Worm (Caenorhabditis elegans) whole organism, L3 larva: ENCODE results near the gene gln-2.

Experiments used
- ceh-9 ChIP-seq: sonication (generic microtip); optimal IDR thresholded peaks from 2 replicates; lab custom pipeline; 2018; ENCODE audit warnings: missing biosample characterization, missing genetic modification characterization
- nhr-237 ChIP-seq: fragments of 150-350 bp; optimal IDR thresholded peaks from 2 replicates; lab custom pipeline; 2014; ENCODE audit warnings: missing biosample characterization, missing genetic modification characterization

DNA sequence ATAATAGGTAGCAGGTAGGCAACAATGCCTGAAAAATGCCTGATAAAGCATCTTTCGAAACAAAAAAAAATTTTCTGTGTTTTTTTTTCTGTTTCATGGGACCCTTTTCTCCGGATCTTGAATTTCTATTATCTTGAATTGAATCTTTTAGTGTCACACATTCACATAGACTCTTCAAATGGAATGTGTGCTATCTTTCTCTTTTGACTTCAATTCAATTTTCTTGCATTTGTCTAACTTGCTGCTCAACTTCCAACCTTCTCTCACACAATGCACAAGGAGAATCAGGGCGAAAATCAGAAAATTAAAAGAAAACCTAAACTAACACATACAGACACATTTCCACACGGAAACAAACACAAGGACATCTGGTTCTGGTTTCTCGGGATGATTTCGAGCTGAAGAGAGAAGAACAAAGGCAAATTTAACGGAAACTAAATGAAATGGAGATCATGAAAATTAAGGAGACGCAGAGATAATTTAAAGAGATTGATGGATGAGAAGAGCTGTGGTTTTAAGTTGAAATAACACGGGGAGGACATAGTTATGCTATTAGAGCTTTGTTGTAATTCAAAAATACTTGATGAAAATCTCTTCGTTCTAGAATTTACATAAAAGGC lies 27.7 kb upstream of the gln-2 start:
- TF ChIP-seq ceh-9 (tag; lab: Kevin White, UChicago) (no peak), nhr-237 (no peak)
